Fruit fly (Drosophila melanogaster) whole organism, prepupa: ENCODE results near the gene Alg13.

Experiments used
- CG6792 ChIP-seq: fragments of 200-800 bp; sonication (Bioruptor generic); optimal IDR thresholded peaks from 3 replicates; lab custom pipeline; 2016; ENCODE audit warnings: missing biosample characterization, missing genetic modification characterization
- Lpt ChIP-seq: fragments of 200-800 bp; sonication (Bioruptor generic); optimal IDR thresholded peaks from 3 replicates; lab custom pipeline; 2016; ENCODE audit warnings: missing biosample characterization, missing genetic modification characterization

DNA sequence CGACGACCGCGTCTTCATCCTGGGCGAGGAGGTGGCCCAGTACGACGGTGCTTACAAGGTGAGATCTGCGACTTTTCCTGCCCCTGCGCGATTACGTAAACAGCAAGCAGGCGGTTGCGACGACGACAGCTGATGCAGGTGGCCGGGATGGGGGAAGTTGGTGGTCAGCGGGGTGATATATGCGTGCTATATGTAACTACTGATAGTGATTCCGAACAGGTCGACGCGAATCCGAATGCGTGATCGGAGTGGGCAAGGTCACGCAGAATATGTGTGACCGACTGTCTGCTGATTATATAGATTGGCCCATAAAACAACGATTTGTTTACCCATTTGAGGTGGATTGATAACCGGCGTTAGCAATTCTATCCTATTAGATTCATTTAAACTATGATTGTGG lies 25.0 kb downstream of the Alg13 start:
- TF ChIP-seq Lpt (GFP tag; lab: Kevin White, UChicago) (no peak), CG6792 (GFP tag; lab: Kevin White, UChicago) (no peak)
